Worm (Caenorhabditis elegans): Measurements from ENCODE around the gene clec-4.

DNA sequence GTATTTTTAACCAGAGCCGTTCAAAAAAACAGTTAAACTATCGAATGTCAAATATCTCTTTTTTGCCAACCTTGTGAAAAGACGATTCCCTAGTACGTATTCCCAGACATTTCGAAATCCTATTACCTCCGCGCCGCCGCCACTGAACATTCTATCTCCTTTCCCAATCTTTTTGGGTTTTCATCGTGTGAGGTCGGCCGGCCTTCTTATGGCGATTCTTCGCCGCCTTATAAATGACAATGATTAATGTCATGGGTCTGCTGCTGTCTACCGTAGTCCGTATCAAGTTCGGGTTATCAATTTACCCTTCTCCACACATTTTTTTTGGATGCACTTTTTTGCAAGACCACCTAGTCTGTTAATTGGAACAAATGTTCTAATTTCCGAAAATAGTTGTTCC, 31.3 kb downstream of the clec-4 start:
- TF ChIP-seq attf-5 (GFP tag; optimal IDR thresholded peaks at IDR 0.05), result no peak
- no peak for TF ChIP-seq atf-7 (tag; optimal IDR thresholded peaks at IDR 0.05)
- TF ChIP-seq nfya-1 (tag; optimal IDR thresholded peaks at IDR 0.05; ENCODE audit: borderline replicate concordance, insufficient read depth), result no peak
- TF ChIP-seq bed-1 (GFP tag; IDR thresholded peaks at IDR 0.05), result no peak
- TF ChIP-seq him-1 (tag; optimal IDR thresholded peaks at IDR 0.05), result no peak
- no peak for TF ChIP-seq F39B2.1 (GFP tag; IDR thresholded peaks at IDR 0.05)
- TF ChIP-seq unc-130 (GFP tag; optimal IDR thresholded peaks at IDR 0.05), result no peak
- no peak for TF ChIP-seq efl-1 (GFP tag; optimal IDR thresholded peaks at IDR 0.05)

All from whole organism, young adult.